Worm (Caenorhabditis elegans) whole organism, young adult: ENCODE results near the gene mlc-1.
"Not testable (repeated sequence)": the region's sequence is repeated elsewhere in the genome, so short reads cannot be mapped to it uniquely, and the experiment has no call there.

Source experiments
- C17E4.6 ChIP-seq: fragments of 200-800 bp; sonication (Bioruptor generic); IDR thresholded peaks from 2 replicates; pipeline ENCODE4 v1.3.6; 2022; ENCODE audit warnings: missing genetic modification reagents, missing genetic modification characterization, missing compliant biosample characterization
- D2030.7 ChIP-seq: fragments of 200-800 bp; sonication (Bioruptor generic); IDR thresholded peaks from 2 replicates; pipeline ENCODE4 v1.3.6; 2022; ENCODE audit warnings: missing genetic modification reagents, missing genetic modification characterization, missing compliant biosample characterization
- F33H1.4 ChIP-seq: fragments of 200-800 bp; sonication (Bioruptor generic); IDR thresholded peaks from 2 replicates; pipeline ENCODE4 v1.3.6; 2022; ENCODE audit warnings: missing genetic modification reagents, missing genetic modification characterization, missing compliant biosample characterization
- F37B4.10 ChIP-seq: fragments of 200-800 bp; sonication (Bioruptor generic); IDR thresholded peaks from 2 replicates; pipeline ENCODE4 v1.3.6; 2022; ENCODE audit warnings: missing genetic modification characterization, missing compliant biosample characterization
- F39B2.1 ChIP-seq: fragments of 200-800 bp; sonication (Bioruptor generic); IDR thresholded peaks from 2 replicates; pipeline ENCODE4 v1.3.6; 2022; ENCODE audit warnings: missing genetic modification reagents, missing genetic modification characterization, missing compliant biosample characterization
- Y53G8AR.9 ChIP-seq: fragments of 200-800 bp; sonication (Bioruptor generic); conservative IDR thresholded peaks from 2 replicates; pipeline ENCODE4 v1.3.6; 2022; ENCODE audit warnings: missing genetic modification reagents, missing genetic modification characterization, missing compliant biosample characterization
- Y56A3A.18 ChIP-seq: fragments of 200-800 bp; sonication (Bioruptor generic); IDR thresholded peaks from 2 replicates; pipeline ENCODE4 v1.3.6; 2022; ENCODE audit warnings: missing genetic modification reagents, missing genetic modification characterization, missing compliant biosample characterization
- Y95B8A.8 ChIP-seq: fragments of 200-800 bp; sonication (Bioruptor generic); IDR thresholded peaks from 2 replicates; pipeline ENCODE4 v1.3.6; 2022; ENCODE audit warnings: missing genetic modification reagents, missing genetic modification characterization, missing compliant biosample characterization
- aptf-3 ChIP-seq: fragments of 200-800 bp; sonication (Bioruptor generic); IDR thresholded peaks from 2 replicates; pipeline ENCODE4 v1.3.6; 2022; ENCODE audit warnings: missing genetic modification characterization, missing compliant biosample characterization
- attf-3 ChIP-seq: fragments of 200-800 bp; sonication (Bioruptor generic); conservative IDR thresholded peaks from 2 replicates; pipeline ENCODE4 v1.3.6; 2022; ENCODE audit warnings: missing genetic modification reagents, missing genetic modification characterization, missing compliant biosample characterization
- attf-6 ChIP-seq: fragments of 200-800 bp; sonication (Bioruptor generic); IDR thresholded peaks from 2 replicates; pipeline ENCODE4 v1.3.6; 2022; ENCODE audit warnings: missing genetic modification reagents, missing genetic modification characterization, missing compliant biosample characterization
- bed-1 ChIP-seq: fragments of 200-800 bp; sonication (Bioruptor generic); IDR thresholded peaks from 2 replicates; pipeline ENCODE4 v1.3.6; 2022; ENCODE audit warnings: missing genetic modification reagents, missing genetic modification characterization, missing compliant biosample characterization
- cebp-1 ChIP-seq, 2 experiments: fragments of 200-800 bp in 1 of 2; sonication (Bioruptor generic) in 1 of 2; sonication (generic microtip) in 1 of 2; IDR thresholded peaks in 1 of 2; optimal IDR thresholded peaks in 1 of 2; 2 replicates each; pipeline versions ENCODE4 v1.3.6 to Lab custom; 2017 to 2022; ENCODE audit warnings: missing compliant biosample characterization in 2 of 2, missing genetic modification characterization in 2 of 2, mild to moderate bottlenecking in 1 of 2, missing genetic modification reagents in 1 of 2, moderate library complexity in 1 of 2
- cebp-2 ChIP-seq: fragments of 200-800 bp; sonication (Bioruptor generic); IDR thresholded peaks from 2 replicates; pipeline ENCODE4 v1.3.6; 2022; ENCODE audit warnings: missing genetic modification characterization, missing compliant biosample characterization
- ceh-40 ChIP-seq: fragments of 200-800 bp; sonication (Bioruptor generic); IDR thresholded peaks from 2 replicates; pipeline ENCODE4 v1.3.6; 2022; ENCODE audit warnings: missing genetic modification characterization, missing compliant biosample characterization
- ceh-58 ChIP-seq: fragments of 200-800 bp; sonication (Bioruptor generic); IDR thresholded peaks from 2 replicates; pipeline ENCODE4 v1.3.6; 2022; ENCODE audit warnings: missing genetic modification characterization, missing compliant biosample characterization
- ceh-91 ChIP-seq: fragments of 200-800 bp; sonication (Bioruptor generic); IDR thresholded peaks from 2 replicates; pipeline ENCODE4 v1.3.6; 2022; ENCODE audit warnings: missing genetic modification reagents, missing genetic modification characterization, missing compliant biosample characterization
- dox-1 ChIP-seq: fragments of 200-800 bp; sonication (Bioruptor generic); IDR thresholded peaks from 2 replicates; pipeline ENCODE4 v1.3.6; 2022; ENCODE audit warnings: missing genetic modification reagents, missing genetic modification characterization, missing compliant biosample characterization
- egl-18 ChIP-seq: fragments of 200-800 bp; sonication (Bioruptor generic); IDR thresholded peaks from 2 replicates; pipeline ENCODE4 v1.3.6; 2022; ENCODE audit warnings: missing genetic modification reagents, missing genetic modification characterization, missing compliant biosample characterization
- egrh-3 ChIP-seq: fragments of 200-800 bp; sonication (Bioruptor generic); IDR thresholded peaks from 2 replicates; pipeline ENCODE4 v1.3.6; 2022; ENCODE audit warnings: missing genetic modification reagents, missing genetic modification characterization, missing compliant biosample characterization
- ekl-4 ChIP-seq: fragments of 200-800 bp; sonication (Bioruptor generic); IDR thresholded peaks from 2 replicates; pipeline ENCODE4 v1.3.6; 2022; ENCODE audit warnings: missing genetic modification reagents, missing genetic modification characterization, missing compliant biosample characterization
- hsf-1 ChIP-seq: fragments of 200-800 bp; sonication (Bioruptor generic); IDR thresholded peaks from 2 replicates; pipeline ENCODE4 v1.3.6; 2022; ENCODE audit warnings: missing genetic modification reagents, missing genetic modification characterization, missing compliant biosample characterization
- lag-1 ChIP-seq: fragments of 200-800 bp; sonication (Bioruptor generic); IDR thresholded peaks from 2 replicates; pipeline ENCODE4 v1.3.6; 2022; ENCODE audit warnings: missing genetic modification reagents, missing genetic modification characterization, missing compliant biosample characterization
- let-526 ChIP-seq: fragments of 200-800 bp; sonication (Bioruptor generic); IDR thresholded peaks from 2 replicates; pipeline ENCODE4 v1.3.6; 2022; ENCODE audit warnings: missing genetic modification reagents, missing genetic modification characterization, missing compliant biosample characterization
- lin-26 ChIP-seq: fragments of 200-800 bp; sonication (Bioruptor generic); IDR thresholded peaks from 2 replicates; pipeline ENCODE4 v1.3.6; 2022; ENCODE audit warnings: missing genetic modification reagents, missing genetic modification characterization, missing compliant biosample characterization
- madf-3 ChIP-seq: fragments of 200-800 bp; sonication (Bioruptor generic); IDR thresholded peaks from 2 replicates; pipeline ENCODE4 v1.3.6; 2022; ENCODE audit warnings: missing genetic modification reagents, missing genetic modification characterization, missing compliant biosample characterization
- mcd-1 ChIP-seq: fragments of 200-800 bp; sonication (Bioruptor generic); IDR thresholded peaks from 2 replicates; pipeline ENCODE4 v1.3.6; 2022; ENCODE audit warnings: missing genetic modification reagents, missing genetic modification characterization, missing compliant biosample characterization
- nfya-2 ChIP-seq: fragments of 200-800 bp; sonication (Bioruptor generic); IDR thresholded peaks from 2 replicates; pipeline ENCODE4 v1.3.6; 2022; ENCODE audit warnings: missing genetic modification reagents, missing genetic modification characterization, missing compliant biosample characterization
- nfyb-1 ChIP-seq: fragments of 200-800 bp; sonication (Bioruptor generic); IDR thresholded peaks from 2 replicates; pipeline ENCODE4 v1.3.6; 2022; ENCODE audit warnings: missing genetic modification reagents, missing genetic modification characterization, missing compliant biosample characterization
- nhr-120 ChIP-seq: fragments of 200-800 bp; sonication (Bioruptor generic); IDR thresholded peaks from 2 replicates; pipeline ENCODE4 v1.3.6; 2022; ENCODE audit warnings: missing genetic modification characterization, missing compliant biosample characterization
- pbrm-1 ChIP-seq: fragments of 200-800 bp; sonication (Bioruptor generic); IDR thresholded peaks from 2 replicates; pipeline ENCODE4 v1.3.6; 2022; ENCODE audit warnings: missing genetic modification reagents, missing genetic modification characterization, missing compliant biosample characterization
- rcor-1 ChIP-seq: fragments of 200-800 bp; sonication (Bioruptor generic); IDR thresholded peaks from 2 replicates; pipeline ENCODE4 v1.3.6; 2022; ENCODE audit warnings: missing genetic modification reagents, missing genetic modification characterization, missing compliant biosample characterization
- sea-2 ChIP-seq: fragments of 200-800 bp; sonication (Bioruptor generic); IDR thresholded peaks from 2 replicates; pipeline ENCODE4 v1.3.6; 2022; ENCODE audit warnings: missing genetic modification characterization, missing compliant biosample characterization
- ztf-25 ChIP-seq: fragments of 200-800 bp; sonication (Bioruptor generic); IDR thresholded peaks from 2 replicates; pipeline ENCODE4 v1.3.6; 2022; ENCODE audit warnings: missing genetic modification reagents, missing genetic modification characterization, missing compliant biosample characterization
- ztf-6 ChIP-seq: fragments of 200-800 bp; sonication (Bioruptor generic); IDR thresholded peaks from 2 replicates; pipeline ENCODE4 v1.3.6; 2022; ENCODE audit warnings: missing genetic modification reagents, missing genetic modification characterization, missing compliant biosample characterization

The mlc-1 gene

DNA sequence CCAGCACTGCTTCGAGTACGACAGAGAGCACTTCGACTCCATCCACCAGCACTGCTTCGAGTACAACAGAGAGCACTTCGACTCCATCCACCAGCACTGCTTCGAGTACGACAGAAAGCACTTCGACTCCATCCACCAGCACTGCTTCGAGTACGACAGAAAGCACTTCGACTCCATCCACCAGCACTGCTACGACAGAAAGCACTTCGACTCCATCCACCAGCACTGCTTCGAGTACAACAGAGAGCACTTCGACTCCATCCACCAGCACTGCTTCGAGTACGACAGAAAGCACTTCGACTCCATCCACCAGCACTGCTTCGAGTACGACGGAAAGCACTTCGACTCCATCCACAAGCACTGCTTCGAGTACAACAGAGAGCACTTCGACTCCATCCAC is 16.5 kb upstream of the mlc-1 start (continued):
- TF ChIP-seq nfya-2 (GFP tag; lab: Robert Waterston, UW) (0 out of 2 replicates have a peak, but pooled peaks have one; percentile 84), pbrm-1 (GFP tag; lab: Robert Waterston, UW) (0 out of 2 replicates have a peak, but pooled peaks have one; percentile 47), nhr-120 (GFP tag; lab: Robert Waterston, UW) (peak; percentile 97), F39B2.1 (GFP tag; lab: Robert Waterston, UW) (0 out of 2 replicates have a peak, but pooled peaks have one; percentile 10), aptf-3 (GFP tag; lab: Robert Waterston, UW) (peak; percentile 97), cebp-2 (GFP tag; lab: Robert Waterston, UW) (peak; percentile 99), ztf-25 (peak; percentile 81; the same call in 1 of the 2 replicates), ztf-6 (peak; percentile 90), D2030.7 (GFP tag; lab: Robert Waterston, UW) (peak; percentile 59), Y53G8AR.9 (GFP tag; lab: Robert Waterston, UW) (peak; percentile 71; the same call in 1 of the 2 replicates)

DNA sequence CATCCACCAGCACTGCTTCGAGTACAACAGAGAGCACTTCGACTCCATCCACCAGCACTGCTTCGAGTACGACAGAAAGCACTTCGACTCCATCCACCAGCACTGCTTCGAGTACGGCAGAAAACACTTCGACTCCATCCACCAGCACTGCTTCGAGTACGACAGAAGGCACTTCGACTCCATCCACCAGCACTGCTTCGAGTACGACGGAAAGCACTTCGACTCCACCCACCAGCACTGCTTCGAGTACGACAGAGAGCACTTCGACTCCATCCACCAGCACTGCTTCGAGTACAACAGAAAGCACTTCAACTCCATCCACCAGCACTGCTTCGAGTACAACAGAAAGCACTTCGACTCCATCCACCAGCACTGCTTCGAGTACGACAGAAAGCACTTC is 14.3 kb upstream of the mlc-1 start:
- TF ChIP-seq pbrm-1 (GFP tag; lab: Robert Waterston, UW) = 0 out of 2 replicates have a peak, but pooled peaks have one; percentile 12
- peak; percentile 39; the same call in 1 of the 2 replicates for TF ChIP-seq cebp-1 (GFP tag; IDR thresholded peaks at IDR 0.05; lab: Robert Waterston, UW)
- TF ChIP-seq cebp-1 (tag; optimal IDR thresholded peaks at IDR 0.05; lab: Kevin White, UChicago) = not testable (repeated sequence)
- TF ChIP-seq lin-26 (GFP tag; lab: Robert Waterston, UW) = peak; percentile 68; the same call in 1 of the 2 replicates
- TF ChIP-seq sea-2 (GFP tag; lab: Robert Waterston, UW) = 0 out of 2 replicates have a peak, but pooled peaks have one; percentile 69
- TF ChIP-seq egl-18 = peak; percentile 86
- TF ChIP-seq attf-6 (GFP tag; lab: Robert Waterston, UW) = peak; percentile 40; the same call in 1 of the 2 replicates
- peak; percentile 30; the same call in 1 of the 2 replicates for TF ChIP-seq dox-1 (GFP tag; lab: Robert Waterston, UW)
- peak; percentile 41; the same call in 1 of the 2 replicates for TF ChIP-seq ztf-25
- TF ChIP-seq ekl-4 = peak; percentile 30; the same call in 1 of the 2 replicates
- 0 out of 2 replicates have a peak, but pooled peaks have one; percentile 59 for TF ChIP-seq Y56A3A.18 (GFP tag; lab: Robert Waterston, UW)
- peak; percentile 13 for TF ChIP-seq let-526 (GFP tag; lab: Robert Waterston, UW)
- TF ChIP-seq Y53G8AR.9 (GFP tag; lab: Robert Waterston, UW) = peak; percentile 36; the same call in 1 of the 2 replicates
- 0 out of 2 replicates have a peak, but pooled peaks have one; percentile 10 for TF ChIP-seq ceh-91
- peak; percentile 85 for TF ChIP-seq madf-3 (GFP tag; lab: Robert Waterston, UW)
- TF ChIP-seq rcor-1 (GFP tag; lab: Robert Waterston, UW) = peak; percentile 64
- peak; percentile 87; the same call in 1 of the 2 replicates for TF ChIP-seq bed-1 (GFP tag; lab: Robert Waterston, UW)
- TF ChIP-seq mcd-1 (GFP tag; lab: Robert Waterston, UW) = peak; percentile 31; the same call in 1 of the 2 replicates
- TF ChIP-seq ceh-58 (GFP tag; lab: Robert Waterston, UW) = peak; percentile 90; the same call in 1 of the 2 replicates
- TF ChIP-seq attf-3 (GFP tag; lab: Robert Waterston, UW) = peak; percentile 45; the same call in 1 of the 2 replicates
- peak; percentile 76; the same call in 1 of the 2 replicates for TF ChIP-seq F37B4.10 (GFP tag; lab: Robert Waterston, UW)
- TF ChIP-seq F33H1.4 (GFP tag; lab: Robert Waterston, UW) = peak; percentile 28; the same call in 1 of the 2 replicates
- 0 out of 2 replicates have a peak, but pooled peaks have one; percentile 35 for TF ChIP-seq C17E4.6
- TF ChIP-seq Y95B8A.8 (GFP tag; lab: Robert Waterston, UW) = peak; percentile 57
- 0 out of 2 replicates have a peak, but pooled peaks have one; percentile 65 for TF ChIP-seq ceh-40 (GFP tag; lab: Robert Waterston, UW)
- 0 out of 2 replicates have a peak, but pooled peaks have one; percentile 41 for TF ChIP-seq nfyb-1 (GFP tag; lab: Robert Waterston, UW)
- TF ChIP-seq D2030.7 (GFP tag; lab: Robert Waterston, UW) = peak; percentile 16; the same call in 1 of the 2 replicates
- TF ChIP-seq hsf-1 = peak; percentile 71; the same call in 1 of the 2 replicates
- TF ChIP-seq lag-1 (GFP tag; lab: Robert Waterston, UW) = 0 out of 2 replicates have a peak, but pooled peaks have one; percentile 60
- peak; percentile 77; the same call in 1 of the 2 replicates for TF ChIP-seq nhr-120 (GFP tag; lab: Robert Waterston, UW)
- TF ChIP-seq egrh-3 = 0 out of 2 replicates have a peak, but pooled peaks have one; percentile 6
- TF ChIP-seq, all 124 proteins: peak for 30; not testable (repeated sequence) for 94
